Fruit fly (Drosophila melanogaster) whole organism, pupa: ENCODE measurements around the gene CG1636.

ENCODE experiments used
- CG10348 ChIP-seq: fragments of 200-800 bp; sonication (Bioruptor generic); IDR thresholded peaks from 2 replicates; pipeline ENCODE4 v1.3.6; 2022; ENCODE audit warnings: missing biosample characterization, missing genetic modification characterization
- CG12605 ChIP-seq: fragments of 200-800 bp; sonication (Bioruptor generic); IDR thresholded peaks from 2 replicates; pipeline ENCODE4 v1.3.6; 2022; ENCODE audit warnings: missing biosample characterization, missing genetic modification characterization
- CG13204 ChIP-seq: fragments of 200-800 bp; sonication (Bioruptor generic); optimal IDR thresholded peaks from 2 replicates; lab custom pipeline; 2018; ENCODE audit warnings: missing biosample characterization, mild to moderate bottlenecking, missing genetic modification characterization, moderate library complexity
- CG14655 ChIP-seq: fragments of 200-800 bp; sonication (Bioruptor generic); optimal IDR thresholded peaks from 3 replicates; lab custom pipeline; 2017; ENCODE audit warnings: mild to moderate bottlenecking, missing biosample characterization, missing genetic modification reagents, missing genetic modification characterization
- CG15710 ChIP-seq: fragments of 200-800 bp; sonication (Bioruptor generic); optimal IDR thresholded peaks from 2 replicates; lab custom pipeline; 2018; ENCODE audit warnings: missing biosample characterization, mild to moderate bottlenecking, missing genetic modification characterization, moderate library complexity
- CG17806 ChIP-seq: fragments of 200-800 bp; sonication (Bioruptor generic); optimal IDR thresholded peaks from 2 replicates; lab custom pipeline; 2018; ENCODE audit warnings: missing biosample characterization, mild to moderate bottlenecking, missing genetic modification characterization, moderate library complexity
- CG32121 ChIP-seq: fragments of 200-800 bp; sonication (Bioruptor generic); IDR thresholded peaks from 2 replicates; pipeline ENCODE4 v1.3.6; 2022; ENCODE audit warnings: missing biosample characterization, missing genetic modification characterization
- CG34367 ChIP-seq: fragments of 200-800 bp; sonication (Bioruptor generic); optimal IDR thresholded peaks from 2 replicates; lab custom pipeline; 2018; ENCODE audit warnings: missing biosample characterization, mild to moderate bottlenecking, missing genetic modification characterization
- CG4496 ChIP-seq: fragments of 200-800 bp; sonication (Bioruptor generic); IDR thresholded peaks from 3 replicates; pipeline ENCODE4 v1.3.6; 2022; ENCODE audit warnings: missing biosample characterization, missing genetic modification characterization
- CG8159 ChIP-seq: fragments of 200-800 bp; sonication (Bioruptor generic); optimal IDR thresholded peaks from 3 replicates; lab custom pipeline; 2018; ENCODE audit warnings: missing biosample characterization, mild to moderate bottlenecking, missing genetic modification characterization, moderate library complexity
- CG8301 ChIP-seq: fragments of 200-800 bp; sonication (Bioruptor generic); optimal IDR thresholded peaks from 2 replicates; lab custom pipeline; 2018; ENCODE audit warnings: missing biosample characterization, mild to moderate bottlenecking, missing genetic modification characterization
- CG9948 ChIP-seq: fragments of 200-800 bp; sonication (Bioruptor generic); optimal IDR thresholded peaks from 2 replicates; lab custom pipeline; 2018; ENCODE audit warnings: missing biosample characterization, mild to moderate bottlenecking, missing genetic modification characterization, moderate library complexity
- D1 ChIP-seq: fragments of 200-800 bp; sonication (Bioruptor generic); optimal IDR thresholded peaks from 2 replicates; lab custom pipeline; 2018; ENCODE audit warnings: missing biosample characterization, mild to moderate bottlenecking, missing genetic modification characterization, moderate library complexity
- EcR ChIP-seq: fragments of 200-800 bp; sonication (Bioruptor generic); optimal IDR thresholded peaks from 3 replicates; lab custom pipeline; 2019; ENCODE audit warnings: missing biosample characterization, missing genetic modification characterization, mild to moderate bottlenecking, moderate library complexity, missing genetic modification reagents
- Ets98B ChIP-seq: fragments of 200-800 bp; sonication (Bioruptor generic); IDR thresholded peaks from 2 replicates; pipeline ENCODE4 v1.3.6; 2022; ENCODE audit warnings: missing biosample characterization, missing genetic modification characterization
- Pif1A ChIP-seq: fragments of 200-800 bp; sonication (Bioruptor generic); optimal IDR thresholded peaks from 3 replicates; lab custom pipeline; 2016; ENCODE audit warnings: missing biosample characterization, missing genetic modification characterization
- Pif1B ChIP-seq: fragments of 200-800 bp; sonication (Bioruptor generic); optimal IDR thresholded peaks from 3 replicates; lab custom pipeline; 2016; ENCODE audit warnings: missing biosample characterization, missing genetic modification characterization
- Snoo ChIP-seq: fragments of 200-800 bp; sonication (Bioruptor generic); optimal IDR thresholded peaks from 3 replicates; lab custom pipeline; 2017; ENCODE audit warnings: missing biosample characterization, mild to moderate bottlenecking, missing genetic modification characterization, inconsistent platforms
- fd96Ca ChIP-seq: fragments of 200-800 bp; sonication (Bioruptor generic); IDR thresholded peaks from 3 replicates; pipeline ENCODE4 v1.3.6; 2022; ENCODE audit warnings: missing biosample characterization, missing genetic modification characterization
- gl ChIP-seq: fragments of 200-800 bp; sonication (Bioruptor generic); optimal IDR thresholded peaks from 2 replicates; lab custom pipeline; 2018; ENCODE audit warnings: missing biosample characterization, mild to moderate bottlenecking, missing genetic modification characterization
- rn ChIP-seq: fragments of 200-800 bp; sonication (Bioruptor generic); IDR thresholded peaks from 2 replicates; pipeline ENCODE4 v1.3.6; 2022; ENCODE audit warnings: missing biosample characterization, missing genetic modification characterization

CG1636 gene

dm6 chrX:8273291-8273690, at the start of gene CG1636:
Gene CG1636, plus strand, starts transcription at chrX:8273412.
- TF ChIP-seq CG9948 (tag; lab: Kevin White, UChicago) = no peak
- 0 out of 2 replicates have a peak, but pooled peaks have one; percentile 8 for TF ChIP-seq CG12605 (GFP tag; lab: Robert Waterston, UW)

- TF ChIP-seq EcR (no peak), CG9948 (tag; lab: Kevin White, UChicago) (no peak), Ets98B (no peak), CG12605 (GFP tag; lab: Robert Waterston, UW) (no peak), CG15710 (tag; lab: Kevin White, UChicago) (no peak), CG13204 (GFP tag; lab: Kevin White, UChicago) (no peak)
Measured at dm6 chrX:8227942-8228341, 45.3 kb upstream of the CG1636 start.

- TF ChIP-seq Ets98B (0 out of 2 replicates have a peak, but pooled peaks have one; percentile 39), Pif1B (peak; percentile 60), rn (no peak), CG17806 (tag; lab: Kevin White, UChicago) (peak; percentile 18), CG13204 (GFP tag; lab: Kevin White, UChicago) (peak; percentile 2), CG14655 (peak; percentile 35), CG8159 (peak; percentile 16), CG15710 (tag; lab: Kevin White, UChicago) (peak; percentile 8), Pif1A (GFP tag; lab: Kevin White, UChicago) (peak; percentile 67), EcR (peak; percentile 11), CG9948 (tag; lab: Kevin White, UChicago) (no peak), CG34367 (peak; percentile 35), CG10348 (GFP tag; lab: Robert Waterston, UW) (no peak), gl (tag; lab: Kevin White, UChicago) (peak; percentile 65), fd96Ca (GFP tag; lab: Robert Waterston, UW) (no peak), CG8301 (tag; lab: Kevin White, UChicago) (no peak), Snoo (tag; lab: Kevin White, UChicago) (no peak), D1 (tag; lab: Kevin White, UChicago) (no peak), CG4496 (GFP tag; lab: Robert Waterston, UW) (no peak)
Measured at dm6 chrX:8229918-8230699, 43.1 kb upstream of the CG1636 start.

- TF ChIP-seq CG14655 (no peak), gl (tag; lab: Kevin White, UChicago) (peak; percentile 49), CG34367 (peak; percentile 7), rn (no peak), CG17806 (tag; lab: Kevin White, UChicago) (no peak), CG15710 (tag; lab: Kevin White, UChicago) (peak; percentile 15), CG4496 (GFP tag; lab: Robert Waterston, UW) (no peak), Ets98B (no peak), D1 (tag; lab: Kevin White, UChicago) (no peak), CG8159 (no peak), CG8301 (tag; lab: Kevin White, UChicago) (no peak), Snoo (tag; lab: Kevin White, UChicago) (peak; percentile 24), CG9948 (tag; lab: Kevin White, UChicago) (no peak), fd96Ca (GFP tag; lab: Robert Waterston, UW) (no peak), CG12605 (GFP tag; lab: Robert Waterston, UW) (no peak), EcR (no peak), CG32121 (GFP tag; lab: Robert Waterston, UW) (no peak), Pif1B (peak; percentile 4), CG10348 (GFP tag; lab: Robert Waterston, UW) (no peak), CG13204 (GFP tag; lab: Kevin White, UChicago) (no peak), Pif1A (GFP tag; lab: Kevin White, UChicago) (peak; percentile 35)
Measured at dm6 chrX:8231241-8232028, 41.8 kb upstream of the CG1636 start.

- peak; percentile 60 for TF ChIP-seq CG32121 (GFP tag; lab: Robert Waterston, UW)
- TF ChIP-seq CG17806 (tag; lab: Kevin White, UChicago) = no peak
- peak; percentile 65; the same call in 2 of the 3 replicates for TF ChIP-seq fd96Ca (GFP tag; lab: Robert Waterston, UW)
- peak; percentile 63; the same call in 1 of the 2 replicates for TF ChIP-seq Ets98B
- TF ChIP-seq CG9948 (tag; lab: Kevin White, UChicago) = no peak
Measured at dm6 chrX:8233167-8233566, 40.0 kb upstream of the CG1636 start.

- TF ChIP-seq CG10348 (GFP tag; lab: Robert Waterston, UW) = no peak
- no peak for TF ChIP-seq CG17806 (tag; lab: Kevin White, UChicago)
- TF ChIP-seq Ets98B = no peak
- TF ChIP-seq Snoo (tag; lab: Kevin White, UChicago) = no peak
- no peak for TF ChIP-seq D1 (tag; lab: Kevin White, UChicago)
- no peak for TF ChIP-seq gl (tag; lab: Kevin White, UChicago)
- no peak for TF ChIP-seq rn
- no peak for TF ChIP-seq Pif1A (GFP tag; lab: Kevin White, UChicago)
- TF ChIP-seq EcR = no peak
- no peak for TF ChIP-seq CG14655
- TF ChIP-seq CG13204 (GFP tag; lab: Kevin White, UChicago) = no peak
- TF ChIP-seq CG15710 (tag; lab: Kevin White, UChicago) = no peak
- TF ChIP-seq CG12605 (GFP tag; lab: Robert Waterston, UW) = no peak
- no peak for TF ChIP-seq Pif1B
- TF ChIP-seq CG8159 = no peak
Measured at dm6 chrX:8233915-8234565, 39.2 kb upstream of the CG1636 start.
